Worm (Caenorhabditis elegans) whole organism, L4 larva: ENCODE results near the gene ZK662.6.

Source experiments
- F44E2.7 ChIP-seq: fragments of 200-800 bp; sonication (Bioruptor generic); IDR thresholded peaks from 2 replicates; pipeline ENCODE4 v2.1.2; 2022; ENCODE audit warnings: missing genetic modification characterization, missing compliant biosample characterization
- duxl-1 ChIP-seq: sonication (generic microtip); optimal IDR thresholded peaks from 2 replicates; lab custom pipeline; 2016; ENCODE audit warnings: mild to moderate bottlenecking, missing genetic modification characterization, moderate library complexity, missing compliant biosample characterization; ENCODE audit not compliant: poor library complexity
- fos-1 ChIP-seq: fragments of 150-350 bp; optimal IDR thresholded peaks from 2 replicates; lab custom pipeline; 2014; ENCODE audit warnings: missing biosample characterization, missing genetic modification characterization
- hif-1 ChIP-seq, 2 experiments: sonication (generic microtip); optimal IDR thresholded peaks; 2 replicates each; lab custom pipeline; 2016 to 2017; ENCODE audit warnings: missing compliant biosample characterization in 2 of 2, missing genetic modification characterization in 2 of 2, missing genetic modification reagents in 2 of 2, missing genotype in 2 of 2, mild to moderate bottlenecking in 1 of 2
- lin-13 ChIP-seq: fragments of 150-350 bp; optimal IDR thresholded peaks from 2 replicates; lab custom pipeline; 2014; ENCODE audit warnings: missing biosample characterization, missing genetic modification reagents, missing genetic modification characterization
- mep-1 ChIP-seq: fragments of 150-350 bp; sonication (generic microtip); optimal IDR thresholded peaks from 3 replicates; lab custom pipeline; 2014; ENCODE audit warnings: missing biosample characterization, missing genetic modification characterization
- nhr-102 ChIP-seq: sonication (generic microtip); optimal IDR thresholded peaks from 2 replicates; lab custom pipeline; 2016; ENCODE audit warnings: mild to moderate bottlenecking, missing genetic modification characterization, moderate library complexity, missing compliant biosample characterization
- nhr-28 ChIP-seq: fragments of 150-350 bp; optimal IDR thresholded peaks from 2 replicates; lab custom pipeline; 2014; ENCODE audit warnings: missing biosample characterization, missing genetic modification characterization
- nhr-76 ChIP-seq: fragments of 150-350 bp; optimal IDR thresholded peaks from 2 replicates; lab custom pipeline; 2014; ENCODE audit warnings: missing biosample characterization, missing genetic modification characterization
- pha-4 ChIP-seq, 2 experiments: fragments of 150-350 bp in 1 of 2; fragments of 200-800 bp in 1 of 2; sonication (Bioruptor generic) in 1 of 2; IDR thresholded peaks in 1 of 2; optimal IDR thresholded peaks in 1 of 2; 2 replicates each; pipeline versions ENCODE4 v1.3.6 to Lab custom; 2014 to 2022; ENCODE audit warnings: missing genetic modification characterization in 2 of 2, missing genetic modification reagents in 2 of 2, missing biosample characterization in 1 of 2, missing compliant biosample characterization in 1 of 2

- no peak for TF ChIP-seq nhr-28 (tag; lab: Kevin White, UChicago)
- no peak for TF ChIP-seq pha-4 (GFP tag; IDR thresholded peaks at IDR 0.05; lab: Robert Waterston, UW)
- no peak for TF ChIP-seq pha-4 (tag; optimal IDR thresholded peaks at IDR 0.05; lab: Kevin White, UChicago)
- no peak for TF ChIP-seq F44E2.7 (GFP tag; lab: Robert Waterston, UW)
- TF ChIP-seq hif-1 (tag; optimal IDR thresholded peaks at IDR 0.05; lab: Kevin White, UChicago) = no peak
- TF ChIP-seq nhr-76 (tag; lab: Kevin White, UChicago) = no peak
- TF ChIP-seq lin-13 (GFP tag; lab: Kevin White, UChicago) = no peak
- TF ChIP-seq mep-1 (tag; lab: Kevin White, UChicago) = no peak
- TF ChIP-seq fos-1 (tag; lab: Kevin White, UChicago) = no peak
- TF ChIP-seq duxl-1 = no peak
- TF ChIP-seq nhr-102 = no peak
Measured at ce11 chrX:15707913-15708312, 10.5 kb upstream of the ZK662.6 start, which contains the start of gene nhr-48.
